Worm (Caenorhabditis elegans) whole organism, L1 larva: ENCODE measurements around the gene F42C5.9.
A peak's percentile ranks its signal among the peaks of the same experiment; 100 is the strongest.

Experiments
- C04F5.9 ChIP-seq: sonication (generic microtip); optimal IDR thresholded peaks from 2 replicates; lab custom pipeline; 2016; ENCODE audit warnings: missing genetic modification characterization, missing compliant biosample characterization
- C16A3.4 ChIP-seq: fragments of 150-350 bp; optimal IDR thresholded peaks from 2 replicates; lab custom pipeline; 2014; ENCODE audit warnings: missing biosample characterization, missing genetic modification characterization
- C34B4.2 ChIP-seq: sonication (generic microtip); optimal IDR thresholded peaks from 2 replicates; lab custom pipeline; 2017; ENCODE audit warnings: mild to moderate bottlenecking, missing genetic modification characterization, missing compliant biosample characterization
- F16B12.6 ChIP-seq: fragments of 150-350 bp; optimal IDR thresholded peaks from 2 replicates; lab custom pipeline; 2014; ENCODE audit warnings: missing biosample characterization, missing genetic modification characterization
- aly-2 ChIP-seq: fragments of 150-350 bp; optimal IDR thresholded peaks from 2 replicates; lab custom pipeline; 2014; ENCODE audit warnings: missing biosample characterization, missing genetic modification characterization
- blmp-1 ChIP-seq: fragments of 150-350 bp; optimal IDR thresholded peaks from 2 replicates; lab custom pipeline; 2014; ENCODE audit warnings: missing biosample characterization, missing genetic modification characterization
- ceh-82 ChIP-seq, 3 experiments: fragments of 150-350 bp in 1 of 3; sonication (generic microtip) in 2 of 3; optimal IDR thresholded peaks; 2 replicates each; lab custom pipeline; 2014 to 2017; ENCODE audit warnings: missing biosample characterization in 3 of 3, missing genetic modification characterization in 3 of 3
- ceh-88 ChIP-seq: fragments of 200-800 bp; sonication (Bioruptor generic); IDR thresholded peaks from 2 replicates; pipeline ENCODE4 v1.3.6; 2022; ENCODE audit warnings: missing genetic modification characterization, missing compliant biosample characterization
- dsc-1 ChIP-seq: sonication (generic microtip); optimal IDR thresholded peaks from 2 replicates; lab custom pipeline; 2016; ENCODE audit warnings: mild to moderate bottlenecking, missing genetic modification characterization, missing compliant biosample characterization
- efl-1 ChIP-seq, 4 experiments: fragments of 150-350 bp; optimal IDR thresholded peaks in 3 of 4; peaks in 1 of 4; 1 replicate in 1 of 4; 2 replicates in 3 of 4; lab custom pipeline; 2014; ENCODE audit warnings: missing biosample characterization in 2 of 4, missing genetic modification characterization in 2 of 4, missing genetic modification reagents in 2 of 4
- egl-13 ChIP-seq: sonication (generic microtip); optimal IDR thresholded peaks from 2 replicates; lab custom pipeline; 2016; ENCODE audit warnings: missing genotype, missing genetic modification reagents, missing genetic modification characterization, missing compliant biosample characterization
- elt-3 ChIP-seq, 6 experiments: fragments of 150-350 bp in 1 of 6; sonication (generic microtip); optimal IDR thresholded peaks; 2 replicates each; lab custom pipeline; 2017 to 2018; ENCODE audit warnings: missing biosample characterization in 6 of 6, missing genetic modification characterization in 6 of 6, inconsistent platforms in 1 of 6
- fos-1 ChIP-seq: fragments of 150-350 bp; optimal IDR thresholded peaks from 2 replicates; lab custom pipeline; 2014; ENCODE audit warnings: missing biosample characterization, missing genetic modification characterization
- grh-1 ChIP-seq: fragments of 200-800 bp; sonication (Bioruptor generic); IDR thresholded peaks from 2 replicates; pipeline ENCODE4 v1.3.6; 2022; ENCODE audit warnings: missing genetic modification reagents, missing genetic modification characterization, missing compliant biosample characterization
- hlh-17 ChIP-seq: fragments of 200-800 bp; sonication (Bioruptor generic); optimal IDR thresholded peaks from 2 replicates; lab custom pipeline; 2018; ENCODE audit warnings: missing genetic modification characterization, mild to moderate bottlenecking, missing compliant biosample characterization, moderate library complexity, borderline replicate concordance
- hlh-4 ChIP-seq: sonication (generic microtip); optimal IDR thresholded peaks from 2 replicates; lab custom pipeline; 2016; ENCODE audit warnings: mild to moderate bottlenecking, missing genetic modification characterization, missing compliant biosample characterization
- irx-1 ChIP-seq: sonication (generic microtip); optimal IDR thresholded peaks from 2 replicates; lab custom pipeline; 2016; ENCODE audit warnings: missing genetic modification characterization, missing compliant biosample characterization
- isw-1 ChIP-seq: fragments of 200-800 bp; sonication (Bioruptor generic); IDR thresholded peaks from 2 replicates; pipeline ENCODE4 v1.3.6; 2022; ENCODE audit warnings: missing genetic modification characterization, missing compliant biosample characterization
- jun-1 ChIP-seq: fragments of 150-350 bp; optimal IDR thresholded peaks from 2 replicates; lab custom pipeline; 2014; ENCODE audit warnings: missing biosample characterization, missing genetic modification reagents, missing genetic modification characterization
- lin-13 ChIP-seq: fragments of 150-350 bp; optimal IDR thresholded peaks from 2 replicates; lab custom pipeline; 2014; ENCODE audit warnings: missing biosample characterization, missing genetic modification reagents, missing genetic modification characterization
- lin-14 ChIP-seq: fragments of 200-800 bp; sonication (Bioruptor generic); optimal IDR thresholded peaks from 2 replicates; lab custom pipeline; 2018; ENCODE audit warnings: mild to moderate bottlenecking, missing genetic modification characterization, moderate library complexity, missing compliant biosample characterization
- lin-15B ChIP-seq: fragments of 150-350 bp; sonication (generic microtip); optimal IDR thresholded peaks from 3 replicates; lab custom pipeline; 2014; ENCODE audit warnings: missing biosample characterization, missing genetic modification characterization
- lin-35 ChIP-seq, 2 experiments: fragments of 150-350 bp; optimal IDR thresholded peaks; 2 replicates each; lab custom pipeline; 2014; ENCODE audit warnings: missing biosample characterization in 2 of 2, missing genetic modification characterization in 2 of 2, missing genetic modification reagents in 2 of 2
- lin-39 ChIP-seq: fragments of 150-350 bp; optimal IDR thresholded peaks from 2 replicates; lab custom pipeline; 2014; ENCODE audit warnings: missing biosample characterization, missing genetic modification reagents, missing genetic modification characterization
- lir-3 ChIP-seq: sonication (generic microtip); optimal IDR thresholded peaks from 2 replicates; lab custom pipeline; 2016; ENCODE audit warnings: mild to moderate bottlenecking, missing genetic modification characterization, moderate library complexity, missing compliant biosample characterization; ENCODE audit not compliant: poor library complexity
- lsy-2 ChIP-seq, 2 experiments: fragments of 150-350 bp; optimal IDR thresholded peaks; 2 replicates each; lab custom pipeline; 2014; ENCODE audit warnings: missing biosample characterization in 2 of 2, missing genetic modification characterization in 2 of 2
- mab-9 ChIP-seq: fragments of 200-800 bp; sonication (Bioruptor generic); IDR thresholded peaks from 2 replicates; pipeline ENCODE4 v1.3.6; 2022; ENCODE audit warnings: missing genetic modification reagents, missing genetic modification characterization, missing compliant biosample characterization
- mdl-1 ChIP-seq, 2 experiments: fragments of 150-350 bp; optimal IDR thresholded peaks; 2 replicates each; lab custom pipeline; 2014 to 2017; ENCODE audit warnings: missing biosample characterization in 2 of 2, missing genetic modification characterization in 2 of 2, inconsistent platforms in 1 of 2
- mep-1 ChIP-seq: fragments of 150-350 bp; optimal IDR thresholded peaks from 2 replicates; lab custom pipeline; 2014; ENCODE audit warnings: missing biosample characterization, missing genetic modification characterization
- nhr-12 ChIP-seq: sonication (generic microtip); optimal IDR thresholded peaks from 2 replicates; lab custom pipeline; 2017; ENCODE audit warnings: missing biosample characterization, missing genetic modification characterization
- nhr-19 ChIP-seq: fragments of 200-800 bp; sonication (Bioruptor generic); conservative IDR thresholded peaks from 2 replicates; pipeline ENCODE4 v1.3.6; 2022; ENCODE audit warnings: missing genetic modification characterization, missing compliant biosample characterization
- nhr-20 ChIP-seq: sonication (generic microtip); optimal IDR thresholded peaks from 2 replicates; lab custom pipeline; 2016; ENCODE audit warnings: mild to moderate bottlenecking, missing genetic modification characterization, missing compliant biosample characterization
- nhr-47 ChIP-seq: sonication (generic microtip); optimal IDR thresholded peaks from 2 replicates; lab custom pipeline; 2016; ENCODE audit warnings: mild to moderate bottlenecking, missing genetic modification characterization, moderate library complexity, missing compliant biosample characterization
- nhr-71 ChIP-seq: sonication (generic microtip); optimal IDR thresholded peaks from 2 replicates; lab custom pipeline; 2016; ENCODE audit warnings: mild to moderate bottlenecking, missing genetic modification characterization, moderate library complexity, missing compliant biosample characterization
- nhr-77 ChIP-seq: fragments of 150-350 bp; optimal IDR thresholded peaks from 2 replicates; lab custom pipeline; 2014; ENCODE audit warnings: missing biosample characterization, missing genetic modification characterization
- nhr-84 ChIP-seq: sonication (generic microtip); optimal IDR thresholded peaks from 2 replicates; lab custom pipeline; 2017; ENCODE audit warnings: missing biosample characterization, missing genetic modification characterization
- nhr-85 ChIP-seq: sonication (generic microtip); peaks from one replicate; lab custom pipeline; 2016; ENCODE audit warnings: missing genetic modification characterization, inconsistent platforms, missing compliant biosample characterization
- nhr-90 ChIP-seq: sonication (generic microtip); optimal IDR thresholded peaks from 2 replicates; lab custom pipeline; 2016; ENCODE audit warnings: mild to moderate bottlenecking, missing genetic modification characterization, missing compliant biosample characterization; ENCODE audit not compliant: poor library complexity
- pqm-1 ChIP-seq: sonication (generic microtip); optimal IDR thresholded peaks from 3 replicates; lab custom pipeline; 2017; ENCODE audit warnings: missing biosample characterization, missing genetic modification characterization
- rnt-1 ChIP-seq: sonication (generic microtip); optimal IDR thresholded peaks from 2 replicates; lab custom pipeline; 2016; ENCODE audit warnings: mild to moderate bottlenecking, missing genetic modification characterization, moderate library complexity, missing compliant biosample characterization
- skn-1 ChIP-seq: fragments of 150-350 bp; optimal IDR thresholded peaks from 2 replicates; lab custom pipeline; 2014; ENCODE audit warnings: missing biosample characterization, missing genetic modification characterization
- sup-37 ChIP-seq: fragments of 200-800 bp; sonication (Bioruptor generic); optimal IDR thresholded peaks from 2 replicates; lab custom pipeline; 2018; ENCODE audit warnings: mild to moderate bottlenecking, missing genetic modification characterization, missing compliant biosample characterization
- swsn-7 ChIP-seq: sonication (generic microtip); optimal IDR thresholded peaks from 2 replicates; lab custom pipeline; 2016; ENCODE audit warnings: missing genetic modification characterization, missing compliant biosample characterization
- tbx-2 ChIP-seq: sonication (generic microtip); optimal IDR thresholded peaks from 2 replicates; lab custom pipeline; 2016; ENCODE audit warnings: missing genetic modification characterization, missing compliant biosample characterization
- unc-130 ChIP-seq: fragments of 150-350 bp; optimal IDR thresholded peaks from 2 replicates; lab custom pipeline; 2017; ENCODE audit warnings: missing biosample characterization, missing genetic modification characterization, inconsistent platforms
- xbp-1 ChIP-seq: sonication (generic microtip); optimal IDR thresholded peaks from 2 replicates; lab custom pipeline; 2016; ENCODE audit warnings: missing genetic modification characterization, missing compliant biosample characterization
- zag-1 ChIP-seq: fragments of 150-350 bp; optimal IDR thresholded peaks from 2 replicates; lab custom pipeline; 2014; ENCODE audit warnings: missing biosample characterization, missing genetic modification characterization
- ztf-11 ChIP-seq, 2 experiments: sonication (generic microtip); optimal IDR thresholded peaks; 2 replicates each; lab custom pipeline; 2016 to 2017; ENCODE audit warnings: missing genetic modification characterization in 2 of 2, missing biosample characterization in 1 of 2, missing compliant biosample characterization in 1 of 2

The F42C5.9 gene

DNA sequence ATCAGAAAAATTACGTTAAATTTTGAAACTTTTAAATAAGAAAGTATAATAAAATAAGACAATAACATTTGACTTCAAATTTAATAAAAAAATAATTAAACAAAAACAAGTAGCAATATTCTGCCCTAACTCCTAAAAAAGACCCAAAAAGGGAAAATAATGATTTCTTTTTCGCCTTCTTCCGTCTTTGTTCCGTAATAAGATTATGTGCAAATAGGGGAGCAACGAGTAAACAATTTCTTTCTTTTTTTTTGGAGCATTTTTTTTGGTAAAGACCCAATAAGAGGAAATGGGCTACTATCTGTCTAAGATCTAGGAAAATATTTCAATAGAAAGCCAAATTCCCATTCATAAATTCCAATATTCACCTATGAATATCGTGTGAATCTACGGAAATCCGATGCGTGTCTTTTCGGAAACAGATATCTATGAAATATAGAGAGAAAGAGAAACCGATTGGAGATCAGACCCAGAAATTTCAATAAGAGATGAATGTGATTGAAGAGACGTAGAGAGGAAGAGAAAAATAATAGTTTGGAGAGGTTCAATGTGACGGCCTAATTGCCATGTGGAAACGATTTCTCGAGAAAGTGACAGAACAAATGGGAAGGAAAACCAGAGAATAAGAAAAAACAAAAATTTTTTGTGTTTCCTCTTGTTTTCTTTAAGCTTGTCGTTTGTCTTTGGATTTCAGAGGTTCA is 1.1 kb upstream of the F42C5.9 start (continued):
- TF ChIP-seq nhr-84 (tag; lab: Kevin White, UChicago): no peak
- TF ChIP-seq rnt-1 (tag; lab: Kevin White, UChicago): peak; percentile 18
- no peak for TF ChIP-seq nhr-77 (tag; lab: Kevin White, UChicago)
- TF ChIP-seq fos-1 (tag; lab: Kevin White, UChicago): no peak
- TF ChIP-seq sup-37 (GFP tag; lab: Kevin White, UChicago): no peak
- no peak for TF ChIP-seq nhr-12 (tag; lab: Kevin White, UChicago)
- TF ChIP-seq lin-39 (tag; lab: Kevin White, UChicago): no peak
- no peak for TF ChIP-seq lin-13
- TF ChIP-seq nhr-90 (tag; lab: Kevin White, UChicago): no peak
- TF ChIP-seq ceh-88: no peak
- TF ChIP-seq xbp-1 (tag; lab: Kevin White, UChicago): no peak
- TF ChIP-seq elt-3 (tag; optimal IDR thresholded peaks at IDR 0.05; lab: Kevin White, UChicago): peak in 1 of 6 experiments; percentile 45
- TF ChIP-seq nhr-20 (tag; lab: Kevin White, UChicago): peak; percentile 3
- no peak for TF ChIP-seq skn-1
- no peak for TF ChIP-seq aly-2 (tag; lab: Kevin White, UChicago)
- TF ChIP-seq grh-1: no peak
- TF ChIP-seq egl-13 (tag; lab: Kevin White, UChicago): no peak

DNA sequence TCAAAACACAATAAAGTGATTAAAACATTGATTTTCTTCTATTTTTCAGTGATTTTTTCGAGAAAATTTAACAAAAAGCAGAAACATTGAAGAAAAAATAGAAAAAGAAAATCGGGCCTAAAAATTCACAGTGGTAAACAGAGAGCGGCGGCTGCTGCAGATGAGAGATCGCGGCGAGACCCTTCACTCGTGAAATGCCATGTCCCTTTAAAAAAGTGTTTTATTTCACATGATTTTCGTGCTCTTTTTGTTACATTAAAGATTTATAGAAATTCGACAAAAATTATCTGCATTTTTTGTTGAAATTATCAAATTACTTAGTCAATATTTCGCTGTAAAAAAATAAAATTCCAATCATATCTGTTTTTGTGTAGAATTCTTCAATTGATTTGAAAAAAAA is 2.9 kb downstream of the F42C5.9 start:
- TF ChIP-seq isw-1 (GFP tag; lab: Robert Waterston, UW): peak; percentile 9; the same call in 1 of the 2 replicates
- TF ChIP-seq blmp-1 (tag; lab: Kevin White, UChicago): peak; percentile 11
- peak; percentile 61 to 86 for TF ChIP-seq lsy-2 (tag; optimal IDR thresholded peaks at IDR 0.05; lab: Kevin White, UChicago)
- TF ChIP-seq nhr-47 (tag; lab: Kevin White, UChicago): peak; percentile 63
- TF ChIP-seq C04F5.9: no peak
- peak; percentile 37 for TF ChIP-seq lin-39 (tag; lab: Kevin White, UChicago)
- TF ChIP-seq nhr-85 (tag; lab: Kevin White, UChicago): peak; percentile 80
- no peak for TF ChIP-seq C34B4.2 (tag; lab: Kevin White, UChicago)
- TF ChIP-seq swsn-7 (tag; lab: Kevin White, UChicago): peak; percentile 64
- TF ChIP-seq efl-1 (optimal IDR thresholded peaks at IDR 0.05; lab: Kevin White, UChicago): peak; percentile 60 to 66
- TF ChIP-seq efl-1 (GFP tag; optimal IDR thresholded peaks at IDR 0.05 in 1 of 2; lab: Kevin White, UChicago): peak; percentile 51 to 92
- TF ChIP-seq zag-1 (tag; lab: Kevin White, UChicago): no peak
- peak; percentile 60 for TF ChIP-seq C16A3.4 (tag; lab: Kevin White, UChicago)
- no peak for TF ChIP-seq sup-37 (GFP tag; lab: Kevin White, UChicago)
- peak; percentile 41 for TF ChIP-seq nhr-90 (tag; lab: Kevin White, UChicago)
- TF ChIP-seq ztf-11 (tag; optimal IDR thresholded peaks at IDR 0.05; lab: Kevin White, UChicago): no peak
- TF ChIP-seq hlh-17 (GFP tag; lab: Kevin White, UChicago): no peak
- peak in 2 of 3 experiments; percentile 7 to 56 for TF ChIP-seq ceh-82 (tag; optimal IDR thresholded peaks at IDR 0.05; lab: Kevin White, UChicago)
- TF ChIP-seq nhr-71 (tag; lab: Kevin White, UChicago): peak; percentile 78
- peak; percentile 37 for TF ChIP-seq dsc-1
- no peak for TF ChIP-seq mab-9 (GFP tag; lab: Robert Waterston, UW)
- TF ChIP-seq mdl-1 (tag; optimal IDR thresholded peaks at IDR 0.05; lab: Kevin White, UChicago): peak in 1 of 2 experiments; percentile 23
- TF ChIP-seq pqm-1 (tag; lab: Kevin White, UChicago): no peak
- no peak for TF ChIP-seq ceh-88
- no peak for TF ChIP-seq hlh-4 (tag; lab: Kevin White, UChicago)
- peak; percentile 40; the same call in 1 of the 2 replicates for TF ChIP-seq nhr-19 (GFP tag; lab: Robert Waterston, UW)
- no peak for TF ChIP-seq lir-3 (tag; lab: Kevin White, UChicago)
- TF ChIP-seq lin-14 (GFP tag; lab: Kevin White, UChicago): peak; percentile 65
- no peak for TF ChIP-seq nhr-84 (tag; lab: Kevin White, UChicago)
- TF ChIP-seq lin-15B: peak; percentile 7
- peak; percentile 59 for TF ChIP-seq nhr-20 (tag; lab: Kevin White, UChicago)
- TF ChIP-seq F16B12.6 (tag; lab: Kevin White, UChicago): peak; percentile 25
- peak; percentile 63 for TF ChIP-seq lin-35 (GFP tag; optimal IDR thresholded peaks at IDR 0.05; lab: Kevin White, UChicago)
- TF ChIP-seq jun-1: peak; percentile 14
- peak; percentile 32 for TF ChIP-seq xbp-1 (tag; lab: Kevin White, UChicago)
- peak in 1 of 6 experiments; percentile 68 for TF ChIP-seq elt-3 (tag; optimal IDR thresholded peaks at IDR 0.05; lab: Kevin White, UChicago)
- TF ChIP-seq lin-13: peak; percentile 8
- peak; percentile 22 for TF ChIP-seq irx-1 (tag; lab: Kevin White, UChicago)
- peak; percentile 45 for TF ChIP-seq tbx-2 (tag; lab: Kevin White, UChicago)
- peak; percentile 63 for TF ChIP-seq mep-1
- peak; percentile 35 for TF ChIP-seq unc-130 (tag; lab: Kevin White, UChicago)
